Worm (Caenorhabditis elegans) whole organism, early embryonic: Measurements from ENCODE around the gene fbxa-220.

ENCODE experiments used
- B0310.2 ChIP-seq: sonication (generic microtip); optimal IDR thresholded peaks from 2 replicates; lab custom pipeline; 2016; ENCODE audit warnings: mild to moderate bottlenecking, missing genetic modification characterization, missing compliant biosample characterization
- F13C5.2 ChIP-seq: sonication (generic microtip); optimal IDR thresholded peaks from 2 replicates; lab custom pipeline; 2017; ENCODE audit warnings: mild to moderate bottlenecking, missing genetic modification characterization, inconsistent platforms, missing compliant biosample characterization
- aly-1 ChIP-seq: sonication (generic microtip); optimal IDR thresholded peaks from 2 replicates; lab custom pipeline; 2016; ENCODE audit warnings: missing genetic modification characterization, missing compliant biosample characterization
- ceh-13 ChIP-seq: fragments of 200-800 bp; sonication (Bioruptor generic); optimal IDR thresholded peaks from 2 replicates; lab custom pipeline; 2018; ENCODE audit warnings: mild to moderate bottlenecking, missing genetic modification characterization, missing compliant biosample characterization
- ceh-36 ChIP-seq: sonication (generic microtip); optimal IDR thresholded peaks from 2 replicates; lab custom pipeline; 2016; ENCODE audit warnings: missing genetic modification characterization, inconsistent platforms, missing compliant biosample characterization
- ets-7 ChIP-seq: sonication (generic microtip); optimal IDR thresholded peaks from 2 replicates; lab custom pipeline; 2016; ENCODE audit warnings: missing genotype, missing genetic modification characterization, missing compliant biosample characterization
- flt-1 ChIP-seq: fragments of 200-800 bp; sonication (Bioruptor generic); IDR thresholded peaks from 2 replicates; pipeline ENCODE4 v1.3.6; 2022; ENCODE audit warnings: missing genetic modification characterization, missing compliant biosample characterization
- hmbx-1 ChIP-seq: sonication (generic microtip); optimal IDR thresholded peaks from 2 replicates; lab custom pipeline; 2016; ENCODE audit warnings: mild to moderate bottlenecking, missing genetic modification characterization, missing compliant biosample characterization
- hmg-4 ChIP-seq: fragments of 200-800 bp; sonication (Bioruptor generic); optimal IDR thresholded peaks from 2 replicates; lab custom pipeline; 2018; ENCODE audit warnings: mild to moderate bottlenecking, missing genetic modification characterization, missing compliant biosample characterization
- hnd-1 ChIP-seq: sonication (generic microtip); optimal IDR thresholded peaks from 2 replicates; lab custom pipeline; 2016; ENCODE audit warnings: missing genetic modification characterization, missing compliant biosample characterization
- pes-1 ChIP-seq: fragments of 200-800 bp; sonication (Bioruptor generic); IDR thresholded peaks from 2 replicates; pipeline ENCODE4 v1.3.6; 2022; ENCODE audit warnings: missing genetic modification reagents, missing genetic modification characterization, missing compliant biosample characterization
- scrt-1 ChIP-seq: fragments of 200-800 bp; sonication (Bioruptor generic); IDR thresholded peaks from 2 replicates; pipeline ENCODE4 v1.3.6; 2022; ENCODE audit warnings: missing genetic modification characterization, missing compliant biosample characterization
- sea-1 ChIP-seq: fragments of 200-800 bp; sonication (Bioruptor generic); conservative IDR thresholded peaks from 2 replicates; pipeline ENCODE4 v1.3.6; 2022; ENCODE audit warnings: missing genetic modification characterization, missing compliant biosample characterization
- tbx-11 ChIP-seq: fragments of 200-800 bp; sonication (Bioruptor generic); IDR thresholded peaks from 2 replicates; pipeline ENCODE4 v1.3.6; 2022; ENCODE audit warnings: missing genetic modification characterization, missing compliant biosample characterization
- tra-4 ChIP-seq: sonication (generic microtip); optimal IDR thresholded peaks from 2 replicates; lab custom pipeline; 2017; ENCODE audit warnings: missing genetic modification characterization, missing compliant biosample characterization

The fbxa-220 gene

DNA sequence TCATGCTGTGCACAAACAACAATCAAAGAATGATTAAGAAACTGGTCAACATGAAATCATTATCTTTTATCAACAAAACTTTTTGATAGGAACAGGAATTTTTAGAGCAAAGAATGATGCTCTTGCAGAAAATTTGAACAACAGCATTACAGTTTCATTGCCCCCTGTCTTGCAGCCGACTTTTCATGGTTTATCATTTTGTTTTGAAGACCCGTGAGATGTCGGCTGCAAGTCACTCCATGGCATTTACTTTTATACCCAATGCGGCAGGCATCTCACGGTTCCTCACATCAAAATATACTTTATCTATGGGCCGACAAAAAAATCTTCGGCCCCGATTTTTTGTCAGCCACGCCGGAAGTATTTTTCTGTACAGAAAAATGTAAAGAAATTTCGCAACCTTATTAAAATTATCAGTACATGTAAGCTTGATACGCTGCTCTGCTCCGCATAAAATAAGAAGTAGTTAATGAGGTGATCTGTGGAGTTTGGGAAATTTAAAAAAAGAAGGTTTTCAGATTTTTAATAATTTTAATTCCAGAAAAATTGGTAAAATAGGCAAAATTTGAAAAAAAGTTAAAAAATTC is 40.5 kb downstream of the fbxa-220 start:
- no peak for TF ChIP-seq aly-1 (tag; lab: Kevin White, UChicago)
- no peak for TF ChIP-seq scrt-1 (GFP tag; lab: Robert Waterston, UW)
- TF ChIP-seq flt-1 (GFP tag; lab: Robert Waterston, UW): no peak
- no peak for TF ChIP-seq tbx-11 (GFP tag; lab: Robert Waterston, UW)
- TF ChIP-seq hmg-4 (GFP tag; lab: Kevin White, UChicago): no peak
- TF ChIP-seq tra-4 (tag; lab: Kevin White, UChicago): no peak
- TF ChIP-seq B0310.2: no peak
- TF ChIP-seq ets-7 (tag; lab: Kevin White, UChicago): no peak
- TF ChIP-seq sea-1: no peak
- TF ChIP-seq pes-1: no peak

DNA sequence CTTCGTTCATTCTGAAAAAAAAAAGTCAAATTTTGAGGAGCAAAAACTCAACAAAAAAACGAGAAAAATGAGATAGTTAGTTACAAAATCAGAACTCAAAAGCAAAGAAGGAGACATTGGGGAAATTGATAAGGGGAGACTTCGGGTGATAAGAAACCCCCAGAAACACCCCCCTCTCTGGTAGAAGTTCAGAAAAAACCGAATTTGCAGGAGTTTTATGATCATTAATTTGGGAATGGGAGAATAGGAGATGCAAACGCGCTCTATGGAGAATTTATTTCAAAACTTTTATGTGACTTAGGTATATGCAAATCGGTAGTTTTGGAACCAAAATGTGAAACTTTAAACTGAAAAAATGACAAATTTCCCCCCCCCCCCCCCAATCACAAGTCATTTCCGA is 41.4 kb downstream of the fbxa-220 start, which contains the start of gene sbp-1:
TSS of gene sbp-1 (minus strand) at position 11 of the 400 bp plus-strand sequence.
- TF ChIP-seq ceh-13: no peak
- TF ChIP-seq flt-1 (GFP tag; lab: Robert Waterston, UW): no peak
- no peak for TF ChIP-seq aly-1 (tag; lab: Kevin White, UChicago)
- no peak for TF ChIP-seq hnd-1 (tag; lab: Kevin White, UChicago)
- no peak for TF ChIP-seq ceh-36 (tag; lab: Kevin White, UChicago)
- no peak for TF ChIP-seq tbx-11 (GFP tag; lab: Robert Waterston, UW)
- no peak for TF ChIP-seq F13C5.2 (tag; lab: Kevin White, UChicago)
- TF ChIP-seq sea-1: no peak
- no peak for TF ChIP-seq B0310.2
- no peak for TF ChIP-seq hmbx-1 (tag; lab: Kevin White, UChicago)
- TF ChIP-seq ets-7 (tag; lab: Kevin White, UChicago): no peak
- TF ChIP-seq pes-1: no peak

DNA sequence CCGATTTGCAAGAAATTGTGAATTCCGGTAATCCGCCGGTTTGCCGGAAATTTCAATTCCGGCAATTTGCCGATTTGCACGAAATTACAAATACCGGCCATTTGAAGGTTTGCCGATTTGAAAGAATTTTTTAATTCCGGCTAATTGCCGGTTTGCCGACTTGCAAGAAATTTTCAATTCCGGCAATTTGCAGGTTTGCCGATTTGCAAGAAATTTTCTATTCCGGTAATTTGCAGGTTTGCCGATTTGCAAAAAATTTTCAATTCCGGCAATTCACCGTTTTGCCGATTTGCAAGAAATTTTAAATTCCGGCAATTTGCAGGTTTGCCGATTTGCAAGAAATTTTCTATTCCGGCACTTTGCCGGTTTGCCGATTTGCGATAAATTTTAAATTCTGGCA is 49.1 kb downstream of the fbxa-220 start:
- peak; percentile 28; the same call in 1 of the 2 replicates for TF ChIP-seq pes-1
